Worm (Caenorhabditis elegans): ENCODE data around the gene T03G6.1.

Gene T03G6.1

ce11 chrX:2593703-2594102, 14.3 kb upstream of the T03G6.1 start, which contains the start of the genes nhr-40 and T03G6.7:
nhr-40 (plus strand) TSS chrX:2594003.
T03G6.7 (plus strand) TSS chrX:2594039.
- no peak for TF ChIP-seq ets-5 (GFP tag; IDR thresholded peaks at IDR 0.05)
- no peak for TF ChIP-seq blmp-1 (tag; optimal IDR thresholded peaks at IDR 0.05)
- no peak for TF ChIP-seq sptf-1 (tag; optimal IDR thresholded peaks at IDR 0.05)
- TF ChIP-seq lir-3 (tag; optimal IDR thresholded peaks at IDR 0.05; ENCODE audit: poor library complexity) = no peak
- no peak for TF ChIP-seq ceh-8 (GFP tag; optimal IDR thresholded peaks at IDR 0.05)
- TF ChIP-seq C34B4.2 (tag; optimal IDR thresholded peaks at IDR 0.05) = no peak
- no peak for TF ChIP-seq ceh-82 (tag; optimal IDR thresholded peaks at IDR 0.05)
- no peak for TF ChIP-seq C04F5.9 (tag; optimal IDR thresholded peaks at IDR 0.05)
- TF ChIP-seq lin-13 (GFP tag; optimal IDR thresholded peaks at IDR 0.05) = no peak
- no peak for TF ChIP-seq nhr-84 (tag; optimal IDR thresholded peaks at IDR 0.05)
- no peak for TF ChIP-seq nhr-28 (tag; optimal IDR thresholded peaks at IDR 0.05)
- TF ChIP-seq dsc-1 (tag; optimal IDR thresholded peaks at IDR 0.05) = no peak
- no peak for TF ChIP-seq fkh-10 (GFP tag; optimal IDR thresholded peaks at IDR 0.05)
- no peak for TF ChIP-seq ceh-90 (tag; optimal IDR thresholded peaks at IDR 0.05)

DNA sequence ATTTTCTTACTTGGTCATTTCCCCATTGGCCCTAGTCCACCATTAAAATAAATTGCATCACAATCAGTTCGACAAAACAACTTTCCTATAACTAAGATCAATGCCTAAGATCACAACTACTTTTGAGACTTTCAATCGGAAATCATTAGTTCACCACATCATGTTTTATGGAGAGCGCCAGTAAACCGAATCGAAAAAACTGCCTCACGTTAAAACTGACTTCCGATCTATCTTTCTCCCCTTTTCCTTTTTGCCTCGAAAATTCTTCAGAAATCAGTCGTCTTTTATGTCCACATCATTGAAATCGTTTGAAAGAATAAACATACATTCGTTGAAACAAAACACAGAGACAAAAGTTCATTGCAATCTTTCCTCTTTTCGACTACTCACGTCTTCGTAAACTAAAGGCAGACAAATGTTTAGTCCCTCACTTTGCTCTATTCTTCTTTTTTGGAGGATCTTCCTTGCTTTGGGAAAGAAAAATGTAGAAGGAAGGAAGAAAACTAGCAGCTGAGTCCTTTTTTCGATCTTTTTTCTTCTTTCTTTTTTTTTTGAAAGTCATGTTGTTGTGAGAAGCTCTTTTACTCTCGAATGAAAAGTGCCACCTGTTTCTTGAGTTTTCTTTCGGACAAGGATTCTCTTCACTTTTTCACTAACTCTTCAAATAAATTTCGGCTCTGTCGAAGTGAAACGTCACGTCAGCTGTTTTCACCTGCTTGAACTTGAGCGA, 12.8 kb upstream of the T03G6.1 start:
- TF ChIP-seq swsn-7 (tag; optimal IDR thresholded peaks at IDR 0.05) (peak; percentile 3), unc-130 (tag; optimal IDR thresholded peaks at IDR 0.05) (peak; percentile 13), efl-1 (optimal IDR thresholded peaks at IDR 0.05) (peak in 1 of 2 experiments; percentile 13), efl-1 (GFP tag; optimal IDR thresholded peaks at IDR 0.05 in 1 of 2) (no peak), fkh-10 (GFP tag; optimal IDR thresholded peaks at IDR 0.05) (peak; percentile 72), pqm-1 (tag; optimal IDR thresholded peaks at IDR 0.05) (no peak), pag-3 (tag; optimal IDR thresholded peaks at IDR 0.05; ENCODE audit: borderline replicate concordance, insufficient read depth) (peak; percentile 28), lsy-2 (tag; optimal IDR thresholded peaks at IDR 0.05) (peak; percentile 10 to 46), tbx-2 (tag; optimal IDR thresholded peaks at IDR 0.05) (no peak), nhr-71 (tag; optimal IDR thresholded peaks at IDR 0.05) (peak; percentile 68), mep-1 (tag; optimal IDR thresholded peaks at IDR 0.05) (peak; percentile 32), nhr-85 (tag) (peak; percentile 70), blmp-1 (tag; optimal IDR thresholded peaks at IDR 0.05) (peak; percentile 71), efl-3 (GFP tag; optimal IDR thresholded peaks at IDR 0.05) (no peak), irx-1 (tag; optimal IDR thresholded peaks at IDR 0.05) (no peak), elt-3 (tag; optimal IDR thresholded peaks at IDR 0.05) (peak in 2 of 6 experiments; percentile 5 to 8), ceh-82 (tag; optimal IDR thresholded peaks at IDR 0.05) (peak in 1 of 3 experiments; percentile 21), nhr-47 (tag; optimal IDR thresholded peaks at IDR 0.05) (peak; percentile 39), snu-23 (GFP tag; optimal IDR thresholded peaks at IDR 0.05) (peak; percentile 32), egl-27 (tag; optimal IDR thresholded peaks at IDR 0.05) (no peak), rnt-1 (tag; optimal IDR thresholded peaks at IDR 0.05) (peak; percentile 72), xbp-1 (tag; optimal IDR thresholded peaks at IDR 0.05) (no peak), lin-14 (GFP tag; optimal IDR thresholded peaks at IDR 0.05) (peak; percentile 68), ztf-4 (tag; optimal IDR thresholded peaks at IDR 0.05) (no peak)

DNA sequence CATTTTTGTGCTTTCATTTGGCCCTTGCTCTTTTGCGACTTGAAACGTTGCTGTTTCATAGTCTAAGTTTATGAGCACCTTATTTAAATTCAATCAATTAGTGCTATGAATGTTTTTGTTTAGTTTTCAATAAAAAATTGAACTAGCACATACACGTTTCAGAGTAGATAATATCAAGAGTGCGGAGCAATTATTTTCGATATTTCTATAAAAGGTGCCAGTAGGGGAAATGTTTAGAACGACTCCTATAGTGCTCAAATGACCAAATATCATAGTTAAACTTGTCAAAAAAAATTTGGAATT, 12.3 kb upstream of the T03G6.1 start:
- no peak for TF ChIP-seq lin-35 (GFP tag; optimal IDR thresholded peaks at IDR 0.05)
- TF ChIP-seq F16B12.6 (tag; optimal IDR thresholded peaks at IDR 0.05) = no peak
- no peak for TF ChIP-seq egl-13 (tag; optimal IDR thresholded peaks at IDR 0.05)
- TF ChIP-seq efl-1 (optimal IDR thresholded peaks at IDR 0.05) = no peak
- TF ChIP-seq efl-1 (GFP tag; optimal IDR thresholded peaks at IDR 0.05 in 1 of 2) = peak in 1 of 2 experiments; percentile 93
